Worm (Caenorhabditis elegans): ENCODE results near the gene R07D5.2.

The R07D5.2 gene

DNA sequence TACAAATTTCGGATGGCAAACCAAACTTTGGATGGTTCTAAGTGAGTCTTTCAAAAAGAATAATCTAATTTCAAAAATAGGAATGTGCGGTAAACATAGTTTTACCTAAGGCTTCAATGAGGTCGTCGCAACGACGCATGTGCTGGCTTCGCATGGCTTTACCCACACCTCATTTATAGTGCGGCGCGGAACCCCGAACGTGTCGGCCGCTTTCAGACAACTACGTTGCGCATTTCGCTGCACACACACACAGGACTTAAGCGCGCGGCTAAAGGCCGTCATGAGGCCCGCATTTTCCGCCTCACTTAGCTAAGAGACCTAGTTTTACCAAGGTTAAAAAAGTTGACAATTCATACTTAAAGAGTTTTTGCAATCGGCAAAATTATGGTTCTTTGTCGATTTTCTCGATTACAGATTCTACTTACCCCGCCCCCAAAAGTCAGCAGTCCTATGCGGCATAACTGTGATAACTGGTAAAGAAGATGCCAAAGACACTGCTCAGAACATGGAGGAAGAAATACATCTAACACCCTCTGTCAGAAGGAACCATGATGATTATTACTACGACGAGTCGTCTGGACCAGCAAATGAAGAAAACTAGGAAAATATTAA lies 23.5 kb downstream of the R07D5.2 start:
- TF ChIP-seq elt-4 (tag; optimal IDR thresholded peaks at IDR 0.05) (no peak), dmd-4 (tag; optimal IDR thresholded peaks at IDR 0.05; ENCODE audit: borderline replicate concordance) (no peak), hlh-30 (tag; optimal IDR thresholded peaks at IDR 0.05; ENCODE audit: insufficient read depth) (no peak), pag-3 (tag; optimal IDR thresholded peaks at IDR 0.05; ENCODE audit: borderline replicate concordance) (no peak), dve-1 (tag; optimal IDR thresholded peaks at IDR 0.05) (no peak), nhr-11 (tag; optimal IDR thresholded peaks at IDR 0.05) (no peak), unc-86 (tag; optimal IDR thresholded peaks at IDR 0.05) (no peak), ttx-3 (tag; optimal IDR thresholded peaks at IDR 0.05) (no peak), ceh-18 (tag; optimal IDR thresholded peaks at IDR 0.05) (no peak), ceh-30 (tag; optimal IDR thresholded peaks at IDR 0.05) (no peak), mec-3 (tag; optimal IDR thresholded peaks at IDR 0.05; ENCODE audit: borderline replicate concordance) (no peak)

DNA sequence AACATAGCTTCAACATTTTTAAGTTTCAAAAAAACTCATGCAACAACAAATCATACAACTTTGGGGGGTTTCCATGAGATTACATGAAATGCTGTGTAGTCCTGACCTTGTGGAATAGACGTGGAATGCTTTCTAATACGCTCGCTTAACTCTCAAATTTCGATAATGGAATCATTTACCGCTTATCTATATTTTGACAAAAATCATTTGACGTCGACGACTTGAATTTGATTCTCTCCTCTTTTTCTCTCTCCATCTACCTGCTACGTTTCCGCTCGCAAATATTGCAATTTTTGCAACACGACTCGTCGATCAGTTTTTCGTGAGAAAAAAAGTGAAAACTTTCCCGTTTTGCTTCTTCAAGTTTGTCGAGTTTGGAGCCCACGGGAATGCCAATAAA lies 27.3 kb downstream of the R07D5.2 start, which contains the start of gene flr-4:
Gene flr-4 (plus strand): TSS at position 275 of the 400 bp plus-strand sequence.
- TF ChIP-seq tbx-7 (tag; optimal IDR thresholded peaks at IDR 0.05), result no peak
- no peak for TF ChIP-seq unc-55 (GFP tag; optimal IDR thresholded peaks at IDR 0.05)
- TF ChIP-seq ets-4 (tag; optimal IDR thresholded peaks at IDR 0.05), result no peak
- TF ChIP-seq unc-42 (tag; optimal IDR thresholded peaks at IDR 0.05), result no peak
- TF ChIP-seq ttx-3 (tag; optimal IDR thresholded peaks at IDR 0.05), result no peak
- TF ChIP-seq pax-1 (tag; optimal IDR thresholded peaks at IDR 0.05), result no peak
- no peak for TF ChIP-seq tbx-2 (tag; optimal IDR thresholded peaks at IDR 0.05)
- TF ChIP-seq odd-2 (tag; optimal IDR thresholded peaks at IDR 0.05), result no peak
- no peak for TF ChIP-seq ref-2 (tag; optimal IDR thresholded peaks at IDR 0.05)
- TF ChIP-seq eyg-1 (tag; optimal IDR thresholded peaks at IDR 0.05), result no peak
- TF ChIP-seq gmeb-2 (tag; optimal IDR thresholded peaks at IDR 0.05), result no peak
- no peak for TF ChIP-seq sdc-2 (tag; optimal IDR thresholded peaks at IDR 0.05)
- no peak for TF ChIP-seq hlh-13 (GFP tag; optimal IDR thresholded peaks at IDR 0.05)

DNA sequence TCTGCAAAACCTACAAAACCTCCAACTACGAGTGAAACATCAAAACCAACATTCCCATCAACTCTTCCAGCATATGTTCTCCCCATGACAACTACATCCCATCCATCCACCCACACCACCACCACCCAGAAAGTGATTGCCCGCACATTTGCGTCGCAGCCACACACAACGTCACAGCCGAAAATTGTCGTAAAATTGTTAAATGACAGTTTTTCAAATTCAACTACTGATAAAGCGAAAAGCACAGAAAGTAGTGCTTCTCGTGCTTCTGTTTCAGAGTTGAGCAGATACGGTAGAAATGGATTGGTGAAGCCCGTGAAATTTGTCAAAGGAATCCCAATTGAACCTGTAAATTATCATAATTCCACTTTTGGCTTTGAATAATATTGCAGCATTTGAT lies 28.7 kb downstream of the R07D5.2 start:
- no peak for TF ChIP-seq pat-9 (tag; optimal IDR thresholded peaks at IDR 0.05)
- TF ChIP-seq nhr-232 (tag; optimal IDR thresholded peaks at IDR 0.05), result no peak
- TF ChIP-seq eyg-1 (tag; optimal IDR thresholded peaks at IDR 0.05), result no peak
- TF ChIP-seq ceh-22 (tag; optimal IDR thresholded peaks at IDR 0.05), result no peak
- TF ChIP-seq C08G9.2 (tag; optimal IDR thresholded peaks at IDR 0.05), result no peak
- no peak for TF ChIP-seq unc-3 (GFP tag; conservative IDR thresholded peaks at IDR 0.05)
- no peak for TF ChIP-seq unc-3 (tag; optimal IDR thresholded peaks at IDR 0.05)
- no peak for TF ChIP-seq Y22D7AL.16 (tag; optimal IDR thresholded peaks at IDR 0.05)

DNA sequence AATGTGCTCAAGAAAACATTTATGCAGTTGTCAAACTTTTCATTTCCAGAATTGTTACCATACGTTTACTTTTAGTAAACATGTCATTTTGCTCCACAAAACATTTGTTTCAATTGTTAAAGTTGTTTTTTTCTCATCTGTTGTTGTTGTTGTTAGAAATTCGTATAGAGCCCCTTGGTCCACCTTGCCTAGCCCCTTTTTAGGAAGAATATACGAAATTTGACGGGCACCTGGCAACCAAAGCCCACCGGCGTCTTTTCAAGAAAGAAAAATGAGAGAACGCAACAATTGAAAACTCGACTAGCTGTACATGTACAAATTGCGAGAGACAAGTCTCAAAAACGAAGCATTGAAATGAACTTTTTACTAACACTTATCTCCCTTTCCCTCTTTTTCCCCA lies 32.0 kb downstream of the R07D5.2 start, which contains the start of gene F09B12.5:
Gene F09B12.5 (plus strand): TSS at position 301 of the 400 bp plus-strand sequence.
- no peak for TF ChIP-seq ztf-16 (tag; optimal IDR thresholded peaks at IDR 0.05)
- no peak for TF ChIP-seq lin-11 (tag; optimal IDR thresholded peaks at IDR 0.05)
- TF ChIP-seq K09A11.1 (tag; optimal IDR thresholded peaks at IDR 0.05; ENCODE audit: insufficient read depth), result no peak
- no peak for TF ChIP-seq ama-1 (optimal IDR thresholded peaks at IDR 0.05)
- TF ChIP-seq T23F11.4 (GFP tag; optimal IDR thresholded peaks at IDR 0.05), result no peak
- no peak for TF ChIP-seq hlh-6 (tag; optimal IDR thresholded peaks at IDR 0.05)
- TF ChIP-seq nhr-232 (tag; optimal IDR thresholded peaks at IDR 0.05), result no peak
- TF ChIP-seq hlh-13 (GFP tag; optimal IDR thresholded peaks at IDR 0.05), result no peak
- TF ChIP-seq ceh-6 (GFP tag; optimal IDR thresholded peaks at IDR 0.05), result no peak
- TF ChIP-seq sox-2 (GFP tag; IDR thresholded peaks at IDR 0.05), result no peak
- TF ChIP-seq pqm-1 (tag; optimal IDR thresholded peaks at IDR 0.05), result no peak
- no peak for TF ChIP-seq C08G9.2 (tag; optimal IDR thresholded peaks at IDR 0.05)
- TF ChIP-seq ceh-31 (tag; optimal IDR thresholded peaks at IDR 0.05), result no peak
- no peak for TF ChIP-seq Y22D7AL.16 (tag; optimal IDR thresholded peaks at IDR 0.05)
- TF ChIP-seq pag-3 (tag; optimal IDR thresholded peaks at IDR 0.05; ENCODE audit: borderline replicate concordance), result no peak
- TF ChIP-seq pros-1 (tag; optimal IDR thresholded peaks at IDR 0.05), result no peak
- no peak for TF ChIP-seq fkh-10 (GFP tag; optimal IDR thresholded peaks at IDR 0.05)
- no peak for TF ChIP-seq pat-9 (tag; optimal IDR thresholded peaks at IDR 0.05)

Data from whole organism, late embryonic.